Worm (Caenorhabditis elegans): ENCODE data around the gene fbxb-44.
"Not testable (repeated sequence)": the region's sequence is repeated elsewhere in the genome, so short reads cannot be mapped to it uniquely, and the experiment has no call there.

Gene fbxb-44

DNA sequence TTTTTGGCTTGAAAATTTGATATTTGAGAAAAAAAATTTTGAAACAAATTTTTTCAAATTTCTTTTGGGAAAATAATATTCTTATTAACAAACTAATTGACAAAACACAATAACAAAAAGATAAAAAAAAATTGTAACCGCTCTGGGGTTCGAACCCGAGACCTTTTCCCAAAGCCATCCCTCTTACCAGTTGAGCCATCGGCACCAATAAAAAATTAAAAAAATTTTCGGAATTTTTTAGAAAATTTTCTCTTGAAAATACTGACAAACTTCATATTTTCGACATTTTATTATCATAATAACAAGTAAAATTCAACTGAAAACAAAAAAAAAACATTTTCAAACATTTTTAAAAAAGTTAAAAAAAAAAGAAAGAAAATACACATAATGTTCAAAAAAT is 16.7 kb upstream of the fbxb-44 start:
- no peak for TF ChIP-seq nhr-80 (tag; optimal IDR thresholded peaks at IDR 0.05)
- no peak for TF ChIP-seq ZK185.1 (tag; optimal IDR thresholded peaks at IDR 0.05; ENCODE audit: poor library complexity, severe bottlenecking)
- peak; percentile 23 for TF ChIP-seq rpc-1 (optimal IDR thresholded peaks at IDR 0.05)
- peak; percentile 65 for TF ChIP-seq rpc-1 (tag; optimal IDR thresholded peaks at IDR 0.05)
- no peak for TF ChIP-seq egl-44 (GFP tag; IDR thresholded peaks at IDR 0.05)
- no peak for TF ChIP-seq ceh-79 (tag; optimal IDR thresholded peaks at IDR 0.05)
- TF ChIP-seq bed-1 (GFP tag; IDR thresholded peaks at IDR 0.05), result no peak
- no peak for TF ChIP-seq lin-54 (GFP tag; optimal IDR thresholded peaks at IDR 0.05)
- no peak for TF ChIP-seq F37B4.10 (GFP tag; IDR thresholded peaks at IDR 0.05)
- TF ChIP-seq tbp1 (GFP tag; optimal IDR thresholded peaks at IDR 0.05), result peak; percentile 75

DNA sequence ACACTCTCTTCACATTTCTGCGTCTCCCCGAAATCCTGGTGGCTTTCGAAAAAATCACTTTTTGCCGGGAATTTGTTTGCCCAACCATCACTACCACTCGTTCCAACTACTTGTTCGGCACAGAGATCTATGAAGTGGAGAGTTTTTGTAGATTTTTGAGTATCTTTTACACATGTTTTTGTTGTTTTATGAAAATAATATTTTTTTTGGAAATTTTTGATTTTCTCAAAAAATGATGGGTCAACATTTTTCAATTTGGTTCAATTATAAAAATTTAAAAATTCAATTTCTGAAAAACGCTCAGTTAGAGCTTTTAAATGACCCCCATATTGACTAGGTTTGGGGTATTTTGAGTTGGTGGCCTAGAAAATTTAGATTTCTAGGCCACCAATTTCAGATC is 13.2 kb upstream of the fbxb-44 start, which contains the start of gene Y51H7BR.7:
TSS of gene Y51H7BR.7 (minus strand) at position 101 of the 400 bp plus-strand sequence.
- TF ChIP-seq efl-1 (GFP tag; optimal IDR thresholded peaks at IDR 0.05), result no peak

DNA sequence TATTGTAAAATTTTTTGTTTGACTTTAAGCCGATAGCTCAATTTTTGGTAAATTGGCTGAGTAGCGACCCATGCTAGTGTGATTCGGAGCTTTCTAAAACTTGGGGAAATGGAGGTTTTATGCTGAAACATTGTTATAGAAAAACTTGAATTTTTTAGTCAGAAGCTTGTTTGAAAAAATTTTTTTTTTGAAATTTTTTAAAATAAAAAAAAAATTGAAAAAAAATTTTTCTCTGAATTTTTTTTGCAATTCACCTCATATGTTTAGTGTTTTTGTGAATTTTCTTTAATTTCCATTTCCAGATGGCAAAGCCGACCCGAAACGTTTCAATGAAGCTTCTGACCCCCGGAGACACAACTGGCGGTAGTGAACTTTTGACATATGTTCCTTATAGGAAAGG is 9.6 kb upstream of the fbxb-44 start, which contains the start of gene Y51H7BR.4:
TSS of gene Y51H7BR.4 (plus strand) at position 301 of the 400 bp plus-strand sequence.
- TF ChIP-seq C06A6.2 (GFP tag; conservative IDR thresholded peaks at IDR 0.05), result no peak
- TF ChIP-seq hmg-1.2 (GFP tag; IDR thresholded peaks at IDR 0.05), result no peak
- no peak for TF ChIP-seq ama-1 (optimal IDR thresholded peaks at IDR 0.05)
- TF ChIP-seq ama-1 (GFP tag; optimal IDR thresholded peaks at IDR 0.05), result no peak
- no peak for TF ChIP-seq F55B11.4 (tag; optimal IDR thresholded peaks at IDR 0.05; ENCODE audit: borderline replicate concordance, insufficient read depth)
- no peak for TF ChIP-seq ztf-28 (GFP tag; IDR thresholded peaks at IDR 0.05)
- no peak for TF ChIP-seq efl-1 (GFP tag; optimal IDR thresholded peaks at IDR 0.05)
- TF ChIP-seq hrde-1 (tag; optimal IDR thresholded peaks at IDR 0.05; ENCODE audit: borderline replicate concordance), result no peak
- TF ChIP-seq mcd-1 (GFP tag; IDR thresholded peaks at IDR 0.05), result no peak
- TF ChIP-seq sdz-38 (tag; optimal IDR thresholded peaks at IDR 0.05), result no peak
- no peak for TF ChIP-seq B0336.3 (GFP tag; IDR thresholded peaks at IDR 0.05)

DNA sequence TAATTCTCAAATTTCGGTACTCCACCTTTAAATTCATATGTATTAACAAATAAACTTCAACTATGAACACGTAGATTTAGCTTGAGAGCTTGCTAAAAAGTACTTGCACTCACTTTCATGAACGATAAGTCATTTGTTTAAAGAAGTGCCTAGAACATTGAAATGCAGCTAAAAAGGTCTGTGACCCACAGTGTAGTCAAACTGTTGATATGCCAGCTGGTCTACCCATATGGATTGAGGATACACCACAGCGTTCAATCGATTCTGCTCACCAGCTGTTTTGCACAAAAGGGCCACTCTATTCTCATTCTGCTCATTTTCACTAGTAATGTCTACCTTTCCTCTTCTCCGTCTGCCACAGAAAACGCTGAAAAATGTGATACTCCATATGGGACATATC is 2.8 kb upstream of the fbxb-44 start, which contains the start of gene fbxb-43:
TSS of gene fbxb-43 (plus strand) at position 301 of the 400 bp plus-strand sequence.
- TF ChIP-seq aptf-3 (GFP tag; IDR thresholded peaks at IDR 0.05), result no peak
- TF ChIP-seq gei-17 (GFP tag; optimal IDR thresholded peaks at IDR 0.05), result no peak
- TF ChIP-seq hrde-1 (tag; optimal IDR thresholded peaks at IDR 0.05; ENCODE audit: borderline replicate concordance), result no peak
- TF ChIP-seq hmg-20 (GFP tag; IDR thresholded peaks at IDR 0.05), result no peak
- TF ChIP-seq T07F8.4 (tag; optimal IDR thresholded peaks at IDR 0.05), result no peak
- TF ChIP-seq K12H6.12 (tag; optimal IDR thresholded peaks at IDR 0.05), result no peak
- TF ChIP-seq K11D2.4 (GFP tag; IDR thresholded peaks at IDR 0.05), result no peak
- TF ChIP-seq F57A8.1 (GFP tag; optimal IDR thresholded peaks at IDR 0.05), result no peak
- TF ChIP-seq Y67H2A.10 (GFP tag; conservative IDR thresholded peaks at IDR 0.05), result no peak

DNA sequence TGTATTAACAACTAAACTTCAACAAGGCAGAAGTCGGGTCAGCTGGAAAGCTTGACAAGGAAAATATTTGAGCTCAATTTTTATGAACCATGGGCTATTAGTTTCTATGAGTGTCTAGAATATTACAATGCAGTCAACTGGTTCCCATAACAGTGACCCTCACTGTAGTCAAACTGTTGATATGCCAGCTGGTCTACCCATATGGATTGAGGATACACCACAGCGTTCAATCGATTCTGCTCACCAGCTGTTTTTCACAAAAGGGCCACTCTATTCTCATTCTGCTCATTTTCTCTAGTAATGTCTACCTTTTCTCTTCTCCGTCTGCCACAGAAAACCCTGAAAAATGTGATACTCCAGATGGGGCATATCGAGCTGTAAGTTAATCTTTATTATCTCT is 1.4 kb upstream of the fbxb-44 start, which contains the start of gene fbxb-42:
TSS of gene fbxb-42 (plus strand) at position 301 of the 400 bp plus-strand sequence.
- TF ChIP-seq ztf-28 (GFP tag; IDR thresholded peaks at IDR 0.05), result no peak

DNA sequence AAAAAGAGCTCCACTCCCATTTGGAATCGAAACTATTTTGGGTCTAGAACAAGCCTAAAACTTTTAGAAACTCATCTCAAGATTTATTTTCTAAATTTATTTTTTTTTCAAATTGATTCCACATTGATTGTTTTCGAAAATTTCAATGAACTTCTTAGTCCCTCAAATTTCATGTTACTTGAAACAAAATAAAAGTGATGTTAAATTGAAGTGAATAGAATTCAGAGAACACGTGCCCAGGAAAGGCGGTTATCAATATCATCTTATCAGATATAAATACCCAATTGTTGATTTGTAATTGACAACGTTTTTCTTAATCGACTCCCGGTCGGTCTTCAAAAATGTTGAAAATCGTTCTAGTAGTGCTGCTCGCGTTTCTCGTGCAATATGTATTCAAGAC is 1.9 kb downstream of the fbxb-44 start, which contains the start of gene poml-4:
TSS of gene poml-4 (plus strand) at position 301 of the 400 bp plus-strand sequence.
- TF ChIP-seq ztf-25 (GFP tag; IDR thresholded peaks at IDR 0.05); unc-130 (GFP tag; optimal IDR thresholded peaks at IDR 0.05); madf-10 (tag; optimal IDR thresholded peaks at IDR 0.05): not testable (repeated sequence)

All from whole organism, young adult.